Worm (Caenorhabditis elegans): ENCODE data around the gene slc-28.2.
"Not testable (repeated sequence)": the region's sequence is repeated elsewhere in the genome, so short reads cannot be mapped to it uniquely, and the experiment has no call there.

slc-28.2 gene

ce11 chrV:3505745-3506144, 45.7 kb downstream of the slc-28.2 start:
- TF ChIP-seq elt-3 (tag; optimal IDR thresholded peaks at IDR 0.05) (peak in 1 of 3 experiments; percentile 47), jun-1 (tag; optimal IDR thresholded peaks at IDR 0.05) (peak; percentile 55), nhr-67 (tag; optimal IDR thresholded peaks at IDR 0.05) (no peak), eor-1 (tag; optimal IDR thresholded peaks at IDR 0.05) (no peak), elt-2 (tag; optimal IDR thresholded peaks at IDR 0.05) (peak; percentile 98), pqm-1 (tag; optimal IDR thresholded peaks at IDR 0.05) (peak; percentile 97), ztf-4 (tag; optimal IDR thresholded peaks at IDR 0.05) (no peak), nhr-23 (tag; optimal IDR thresholded peaks at IDR 0.05) (peak; percentile 23)

- TF ChIP-seq fkh-2, ceh-82, elt-2 (tag; optimal IDR thresholded peaks at IDR 0.05): not testable (repeated sequence)
Measured at ce11 chrV:3506252-3506651, 46.2 kb downstream of the slc-28.2 start, which contains the start of gene ugt-64. Gene ugt-64 (minus strand): TSS chrV:3506352.

- no peak for TF ChIP-seq unc-39 (tag; optimal IDR thresholded peaks at IDR 0.05)
- TF ChIP-seq nhr-23 (tag; optimal IDR thresholded peaks at IDR 0.05) = no peak
- TF ChIP-seq egl-27 (tag; optimal IDR thresholded peaks at IDR 0.05) = no peak
- no peak for TF ChIP-seq unc-62 (GFP tag; optimal IDR thresholded peaks at IDR 0.05)
- TF ChIP-seq nfya-1 (tag; optimal IDR thresholded peaks at IDR 0.05; ENCODE audit: insufficient read depth) = no peak
- TF ChIP-seq egl-5 (tag; optimal IDR thresholded peaks at IDR 0.05) = no peak
- TF ChIP-seq ceh-16 (tag; optimal IDR thresholded peaks at IDR 0.05) = no peak
- no peak for TF ChIP-seq pqm-1 (tag; optimal IDR thresholded peaks at IDR 0.05)
- no peak for TF ChIP-seq lsy-12 (tag; optimal IDR thresholded peaks at IDR 0.05)
- no peak for TF ChIP-seq nhr-28 (tag; optimal IDR thresholded peaks at IDR 0.05)
Measured at ce11 chrV:3507691-3508090, 47.7 kb downstream of the slc-28.2 start, which contains the start of gene str-225. Gene str-225 (plus strand): TSS chrV:3507822.

- TF ChIP-seq aly-2 (tag; optimal IDR thresholded peaks at IDR 0.05) = no peak
- no peak for TF ChIP-seq nhr-77 (tag; optimal IDR thresholded peaks at IDR 0.05)
- TF ChIP-seq nhr-43 (tag; optimal IDR thresholded peaks at IDR 0.05; ENCODE audit: poor library complexity, severe bottlenecking) = no peak
- TF ChIP-seq zag-1 (tag; optimal IDR thresholded peaks at IDR 0.05) = no peak
- no peak for TF ChIP-seq unc-39 (tag; optimal IDR thresholded peaks at IDR 0.05)
- TF ChIP-seq egl-27 (tag; optimal IDR thresholded peaks at IDR 0.05) = no peak
- no peak for TF ChIP-seq elt-3 (tag; optimal IDR thresholded peaks at IDR 0.05)
- no peak for TF ChIP-seq eor-1 (tag; optimal IDR thresholded peaks at IDR 0.05)
- no peak for TF ChIP-seq snpc-4 (tag; optimal IDR thresholded peaks at IDR 0.05)
- no peak for TF ChIP-seq pqm-1 (tag; optimal IDR thresholded peaks at IDR 0.05)
- TF ChIP-seq ama-1 (optimal IDR thresholded peaks at IDR 0.05) = no peak
- TF ChIP-seq ztf-4 (tag; optimal IDR thresholded peaks at IDR 0.05) = no peak
- TF ChIP-seq ceh-9 (tag; optimal IDR thresholded peaks at IDR 0.05) = no peak
- no peak for TF ChIP-seq pha-4 (tag; optimal IDR thresholded peaks at IDR 0.05)
- no peak for TF ChIP-seq ceh-16 (tag; optimal IDR thresholded peaks at IDR 0.05)
- no peak for TF ChIP-seq jun-1 (tag; optimal IDR thresholded peaks at IDR 0.05)
Measured at ce11 chrV:3509878-3510277, 49.9 kb downstream of the slc-28.2 start, which contains the start of gene str-228. Gene str-228 (plus strand): TSS chrV:3510178.

ce11 chrV:3512381-3512780, 52.4 kb downstream of the slc-28.2 start, which contains the start of gene str-226:
Gene str-226 (plus strand): TSS chrV:3512681.
- TF ChIP-seq egl-5 (tag; optimal IDR thresholded peaks at IDR 0.05) (no peak), fkh-10 (GFP tag; optimal IDR thresholded peaks at IDR 0.05) (no peak), nhr-12 (tag; optimal IDR thresholded peaks at IDR 0.05) (no peak), hmg-11 (tag; optimal IDR thresholded peaks at IDR 0.05) (no peak), fos-1 (tag; optimal IDR thresholded peaks at IDR 0.05) (no peak), elt-2 (tag; optimal IDR thresholded peaks at IDR 0.05) (no peak), pha-4 (tag; optimal IDR thresholded peaks at IDR 0.05) (no peak), nhr-76 (tag; optimal IDR thresholded peaks at IDR 0.05) (no peak), ceh-16 (tag; optimal IDR thresholded peaks at IDR 0.05) (no peak), unc-62 (GFP tag; optimal IDR thresholded peaks at IDR 0.05) (no peak)

Data from whole organism, L3 larva.